Worm (Caenorhabditis elegans) whole organism, early embryonic: Measurements from ENCODE around the gene sphr-1.

Experiments
- ama-1 ChIP-seq: fragments of 150-350 bp; optimal IDR thresholded peaks from 2 replicates; lab custom pipeline; 2014
- ceh-13 ChIP-seq: fragments of 200-800 bp; sonication (Bioruptor generic); optimal IDR thresholded peaks from 2 replicates; lab custom pipeline; 2018; ENCODE audit warnings: mild to moderate bottlenecking, missing genetic modification characterization, missing compliant biosample characterization
- ceh-36 ChIP-seq: sonication (generic microtip); optimal IDR thresholded peaks from 2 replicates; lab custom pipeline; 2016; ENCODE audit warnings: missing genetic modification characterization, inconsistent platforms, missing compliant biosample characterization
- ets-7 ChIP-seq: sonication (generic microtip); optimal IDR thresholded peaks from 2 replicates; lab custom pipeline; 2016; ENCODE audit warnings: missing genotype, missing genetic modification characterization, missing compliant biosample characterization
- hmbx-1 ChIP-seq: sonication (generic microtip); optimal IDR thresholded peaks from 2 replicates; lab custom pipeline; 2016; ENCODE audit warnings: mild to moderate bottlenecking, missing genetic modification characterization, missing compliant biosample characterization

- TF ChIP-seq ceh-36 (no peak), hmbx-1 (no peak), ets-7 (tag; lab: Kevin White, UChicago) (no peak), ceh-13 (GFP tag; lab: Kevin White, UChicago) (no peak), ama-1 (lab: Kevin White, UChicago) (no peak)
Measured at ce11 chrV:9225675-9226144, 34.3 kb downstream of the sphr-1 start, which contains the start of gene F07C3.2.
